Worm (Caenorhabditis elegans) whole organism, L1 larva: ENCODE measurements around the gene math-40.

Experiments used
- efl-1 ChIP-seq, 4 experiments: fragments of 150-350 bp; optimal IDR thresholded peaks in 3 of 4; peaks in 1 of 4; 1 replicate in 1 of 4; 2 replicates in 3 of 4; lab custom pipeline; 2014; ENCODE audit warnings: missing biosample characterization in 2 of 4, missing genetic modification characterization in 2 of 4, missing genetic modification reagents in 2 of 4
- elt-2 ChIP-seq: sonication (generic microtip); optimal IDR thresholded peaks from 2 replicates; lab custom pipeline; 2016; ENCODE audit warnings: missing genetic modification characterization, mild to moderate bottlenecking, inconsistent platforms, missing compliant biosample characterization, missing genetic modification reagents
- mdl-1 ChIP-seq, 2 experiments: fragments of 150-350 bp; optimal IDR thresholded peaks; 2 replicates each; lab custom pipeline; 2014 to 2017; ENCODE audit warnings: missing biosample characterization in 2 of 2, missing genetic modification characterization in 2 of 2, inconsistent platforms in 1 of 2
- nhr-12 ChIP-seq: sonication (generic microtip); optimal IDR thresholded peaks from 2 replicates; lab custom pipeline; 2017; ENCODE audit warnings: missing biosample characterization, missing genetic modification characterization
- nhr-84 ChIP-seq: sonication (generic microtip); optimal IDR thresholded peaks from 2 replicates; lab custom pipeline; 2017; ENCODE audit warnings: missing biosample characterization, missing genetic modification characterization
- unc-130 ChIP-seq: fragments of 150-350 bp; optimal IDR thresholded peaks from 2 replicates; lab custom pipeline; 2017; ENCODE audit warnings: missing biosample characterization, missing genetic modification characterization, inconsistent platforms
- unc-86 ChIP-seq: sonication (generic microtip); optimal IDR thresholded peaks from 2 replicates; lab custom pipeline; 2016; ENCODE audit warnings: missing genetic modification characterization, missing compliant biosample characterization

ce11 chrII:1820774-1821173, 9.7 kb upstream of the math-40 start, which contains the start of gene fbxa-3:
- TF ChIP-seq nhr-84 (no peak), efl-1 (optimal IDR thresholded peaks at IDR 0.05; lab: Kevin White, UChicago) (no peak), efl-1 (GFP tag; optimal IDR thresholded peaks at IDR 0.05 in 1 of 2; lab: Kevin White, UChicago) (no peak), mdl-1 (tag; optimal IDR thresholded peaks at IDR 0.05; lab: Kevin White, UChicago) (no peak), nhr-12 (tag; lab: Kevin White, UChicago) (no peak), elt-2 (tag; lab: Kevin White, UChicago) (no peak), unc-130 (no peak), unc-86 (tag; lab: Kevin White, UChicago) (no peak)
